Worm (Caenorhabditis elegans): ENCODE measurements around the gene sam-4.

DNA sequence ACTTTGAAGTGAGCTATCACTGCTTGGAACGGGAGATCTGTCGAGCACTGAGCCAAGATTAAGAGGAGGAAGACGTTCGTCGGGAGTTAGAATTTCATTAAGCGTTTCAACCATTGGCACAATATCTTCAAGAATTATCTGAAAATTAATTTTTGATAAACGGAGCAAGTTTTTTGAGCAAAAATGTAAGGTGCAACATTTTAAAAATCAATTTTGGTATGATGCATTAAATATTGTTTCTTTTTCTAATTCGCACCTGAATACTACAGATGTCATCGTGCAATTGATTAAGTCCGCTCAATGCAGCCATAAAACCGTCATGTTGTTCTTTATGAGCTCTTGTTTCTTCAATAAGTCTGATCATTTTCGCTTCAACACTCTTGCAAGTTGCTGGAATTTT lies 814 bp downstream of the sam-4 start, which contains the start of gene ddl-1:
- no peak for TF ChIP-seq lsy-2 (tag; optimal IDR thresholded peaks at IDR 0.05)
- no peak for TF ChIP-seq elt-1 (tag; optimal IDR thresholded peaks at IDR 0.05)
- TF ChIP-seq ceh-16 (tag; optimal IDR thresholded peaks at IDR 0.05), result no peak
- TF ChIP-seq zag-1 (tag; optimal IDR thresholded peaks at IDR 0.05), result no peak
- no peak for TF ChIP-seq aly-2 (tag; optimal IDR thresholded peaks at IDR 0.05)
- TF ChIP-seq alr-1 (tag; optimal IDR thresholded peaks at IDR 0.05), result no peak
- TF ChIP-seq nhr-129 (tag; optimal IDR thresholded peaks at IDR 0.05), result no peak
- TF ChIP-seq dmd-4 (tag; optimal IDR thresholded peaks at IDR 0.05), result no peak
